Fruit fly (Drosophila melanogaster) whole organism, embryonic: ENCODE data around the gene CG17107.

Experiments
- CG10959 ChIP-seq: fragments of 200-800 bp; sonication (Bioruptor generic); IDR thresholded peaks from 2 replicates; pipeline ENCODE4 v1.3.6; 2022; ENCODE audit warnings: missing biosample characterization, missing genetic modification characterization
- CG11695 ChIP-seq: fragments of 200-800 bp; sonication (Bioruptor generic); IDR thresholded peaks from 3 replicates; pipeline ENCODE4 v1.3.6; 2022; ENCODE audit warnings: missing biosample characterization, missing genetic modification characterization
- CG12071 ChIP-seq: fragments of 200-800 bp; sonication (Bioruptor generic); optimal IDR thresholded peaks from 3 replicates; lab custom pipeline; 2018; ENCODE audit warnings: missing biosample characterization, mild to moderate bottlenecking, missing genetic modification characterization
- CG12104 ChIP-seq: fragments of 200-800 bp; sonication (Bioruptor generic); optimal IDR thresholded peaks from 3 replicates; lab custom pipeline; 2016; ENCODE audit warnings: missing biosample characterization, missing genetic modification characterization
- CG12236 ChIP-seq: fragments of 200-800 bp; sonication (Bioruptor generic); optimal IDR thresholded peaks from 2 replicates; lab custom pipeline; 2016; ENCODE audit warnings: missing biosample characterization, missing genetic modification characterization
- CG12744 ChIP-seq: fragments of 200-800 bp; sonication (Bioruptor generic); optimal IDR thresholded peaks from 2 replicates; lab custom pipeline; 2016; ENCODE audit warnings: missing biosample characterization, missing genetic modification characterization
- CG12769 ChIP-seq: fragments of 200-800 bp; sonication (Bioruptor generic); optimal IDR thresholded peaks from 2 replicates; lab custom pipeline; 2019; ENCODE audit warnings: missing biosample characterization, mild to moderate bottlenecking, missing genetic modification characterization, moderate library complexity
- CG14014 ChIP-seq: fragments of 200-800 bp; sonication (Bioruptor generic); IDR thresholded peaks from 2 replicates; pipeline ENCODE4 v1.3.6; 2022; ENCODE audit warnings: missing biosample characterization, missing genetic modification characterization
- CG17361 ChIP-seq: fragments of 200-800 bp; sonication (Bioruptor generic); IDR thresholded peaks from 3 replicates; pipeline ENCODE4 v1.3.6; 2022; ENCODE audit warnings: missing biosample characterization, missing genetic modification characterization
- CG1832 ChIP-seq: fragments of 200-800 bp; sonication (Bioruptor generic); optimal IDR thresholded peaks from 2 replicates; lab custom pipeline; 2017; ENCODE audit warnings: missing biosample characterization, mild to moderate bottlenecking, missing genetic modification characterization, inconsistent platforms
- CG2120 ChIP-seq: fragments of 200-800 bp; sonication (Bioruptor generic); optimal IDR thresholded peaks from 3 replicates; lab custom pipeline; 2016; ENCODE audit warnings: missing biosample characterization, missing genetic modification characterization
- CG2889 ChIP-seq: fragments of 200-800 bp; sonication (Bioruptor generic); IDR thresholded peaks from 3 replicates; pipeline ENCODE4 v1.3.6; 2022; ENCODE audit warnings: missing biosample characterization, missing genetic modification characterization
- CG34376 ChIP-seq: fragments of 200-800 bp; sonication (Bioruptor generic); optimal IDR thresholded peaks from 2 replicates; lab custom pipeline; 2018; ENCODE audit warnings: missing biosample characterization, mild to moderate bottlenecking, missing genetic modification characterization
- CG4328 ChIP-seq: fragments of 200-800 bp; sonication (Bioruptor generic); optimal IDR thresholded peaks from 3 replicates; lab custom pipeline; 2017; ENCODE audit warnings: missing biosample characterization, missing genetic modification reagents, missing genetic modification characterization
- CG6683 ChIP-seq: fragments of 200-800 bp; sonication (Bioruptor generic); optimal IDR thresholded peaks from 2 replicates; lab custom pipeline; 2017; ENCODE audit warnings: missing biosample characterization, mild to moderate bottlenecking, missing genetic modification characterization, missing genetic modification reagents
- CG7786 ChIP-seq: fragments of 200-800 bp; sonication (Bioruptor generic); optimal IDR thresholded peaks from 2 replicates; lab custom pipeline; 2016; ENCODE audit warnings: missing biosample characterization, missing genetic modification characterization
- CG7928 ChIP-seq: fragments of 200-800 bp; sonication (Bioruptor generic); optimal IDR thresholded peaks from 2 replicates; lab custom pipeline; 2017; ENCODE audit warnings: missing biosample characterization, mild to moderate bottlenecking, missing genetic modification characterization
- CG9609 ChIP-seq: fragments of 200-800 bp; sonication (Bioruptor generic); optimal IDR thresholded peaks from 3 replicates; lab custom pipeline; 2016; ENCODE audit warnings: missing biosample characterization, missing genetic modification characterization
- D ChIP-seq, 2 experiments: fragments of 200-800 bp in 1 of 2; fragments of >200 bp in 1 of 2; sonication (Bioruptor generic) in 1 of 2; optimal IDR thresholded peaks; 2 replicates in 1 of 2; 3 replicates in 1 of 2; lab custom pipeline; 2017; ENCODE audit warnings: mild to moderate bottlenecking in 1 of 2, missing biosample characterization in 1 of 2, missing genetic modification characterization in 1 of 2, missing genetic modification reagents in 1 of 2
- D19A ChIP-seq: fragments of 200-800 bp; optimal IDR thresholded peaks from 3 replicates; lab custom pipeline; 2019; ENCODE audit warnings: missing biosample characterization, mild to moderate bottlenecking, missing genetic modification characterization, moderate library complexity
- Dref ChIP-seq: fragments of 200-800 bp; sonication (Bioruptor generic); IDR thresholded peaks from 2 replicates; pipeline ENCODE4 v1.3.6; 2022; ENCODE audit warnings: missing biosample characterization, missing genetic modification characterization
- Ets65A ChIP-seq: fragments of 200-800 bp; sonication (Bioruptor generic); peaks from one replicate; lab custom pipeline; 2016; ENCODE audit warnings: missing biosample characterization, missing genetic modification characterization
- Ets97D ChIP-seq: fragments of 200-800 bp; sonication (Bioruptor generic); optimal IDR thresholded peaks from 3 replicates; lab custom pipeline; 2016; ENCODE audit warnings: missing biosample characterization, missing genetic modification characterization
- Hey ChIP-seq: fragments of 200-800 bp; sonication (Bioruptor generic); optimal IDR thresholded peaks from 3 replicates; lab custom pipeline; 2018; ENCODE audit warnings: missing biosample characterization, mild to moderate bottlenecking, missing genetic modification characterization
- Med ChIP-seq: fragments of 200-800 bp; sonication (Bioruptor generic); peaks from one replicate; lab custom pipeline; 2016; ENCODE audit warnings: missing biosample characterization, missing genetic modification characterization, mild to moderate bottlenecking, inconsistent platforms, moderate library complexity
- Nf-YA ChIP-seq: fragments of 200-800 bp; sonication (Bioruptor generic); IDR thresholded peaks from 2 replicates; pipeline ENCODE4 v1.3.6; 2022; ENCODE audit warnings: missing biosample characterization, missing genetic modification characterization
- Oli ChIP-seq: fragments of 200-800 bp; sonication (Bioruptor generic); optimal IDR thresholded peaks from 2 replicates; lab custom pipeline; 2018; ENCODE audit warnings: missing biosample characterization, mild to moderate bottlenecking, missing genetic modification characterization, moderate library complexity
- Rfx ChIP-seq: fragments of 200-800 bp; sonication (Bioruptor generic); IDR thresholded peaks from 2 replicates; pipeline ENCODE4 v1.3.6; 2022; ENCODE audit warnings: missing biosample characterization, missing genetic modification characterization
- Sry-β ChIP-seq: fragments of 200-800 bp; sonication (Bioruptor generic); optimal IDR thresholded peaks from 2 replicates; lab custom pipeline; 2018; ENCODE audit warnings: missing biosample characterization, mild to moderate bottlenecking, missing genetic modification characterization, moderate library complexity
- az2 ChIP-seq: fragments of 200-800 bp; sonication (Bioruptor generic); optimal IDR thresholded peaks from 3 replicates; lab custom pipeline; 2016; ENCODE audit warnings: missing biosample characterization, missing genetic modification characterization
- bcd ChIP-seq: fragments of 200-800 bp; sonication (Bioruptor generic); optimal IDR thresholded peaks from 2 replicates; lab custom pipeline; 2017; ENCODE audit warnings: missing biosample characterization, mild to moderate bottlenecking, missing genetic modification characterization
- cas ChIP-seq: fragments of 200-800 bp; sonication (Bioruptor generic); IDR thresholded peaks from 2 replicates; pipeline ENCODE4 v1.3.6; 2022; ENCODE audit warnings: missing biosample characterization, missing genetic modification characterization
- caup ChIP-seq: fragments of 200-800 bp; sonication (Bioruptor generic); optimal IDR thresholded peaks from 3 replicates; lab custom pipeline; 2017; ENCODE audit warnings: missing biosample characterization, mild to moderate bottlenecking, missing genetic modification characterization, moderate library complexity; ENCODE audit not compliant: severe bottlenecking
- crc ChIP-seq: fragments of 200-800 bp; sonication (Bioruptor generic); optimal IDR thresholded peaks from 2 replicates; lab custom pipeline; 2016; ENCODE audit warnings: missing biosample characterization, missing genetic modification characterization
- crol ChIP-seq: fragments of 200-800 bp; sonication (Bioruptor generic); IDR thresholded peaks from 2 replicates; pipeline ENCODE4 v1.3.6; 2022; ENCODE audit warnings: missing biosample characterization, missing genetic modification characterization
- esg ChIP-seq: fragments of 200-800 bp; sonication (Bioruptor generic); conservative IDR thresholded peaks from 2 replicates; pipeline ENCODE4 v1.3.6; 2022; ENCODE audit warnings: missing biosample characterization, missing genetic modification characterization
- fd64A ChIP-seq: fragments of 200-800 bp; sonication (Bioruptor generic); optimal IDR thresholded peaks from 3 replicates; lab custom pipeline; 2018; ENCODE audit warnings: missing biosample characterization, mild to moderate bottlenecking, missing genetic modification characterization
- gro ChIP-seq: fragments of 200-800 bp; sonication (Bioruptor generic); optimal IDR thresholded peaks from 2 replicates; lab custom pipeline; 2016; ENCODE audit warnings: missing biosample characterization, missing genetic modification characterization
- gt ChIP-seq: fragments of 200-800 bp; sonication (Bioruptor generic); IDR thresholded peaks from 2 replicates; pipeline ENCODE4 v1.3.6; 2022; ENCODE audit warnings: missing biosample characterization, missing genetic modification characterization
- kay ChIP-seq: fragments of 200-800 bp; sonication (Bioruptor generic); optimal IDR thresholded peaks from 2 replicates; lab custom pipeline; 2016; ENCODE audit warnings: missing biosample characterization, missing genetic modification characterization
- knrl ChIP-seq: fragments of 200-800 bp; sonication (Bioruptor generic); IDR thresholded peaks from 3 replicates; pipeline ENCODE4 v1.3.6; 2022; ENCODE audit warnings: missing biosample characterization, missing genetic modification characterization; ENCODE audit not compliant: partially characterized antibody
- lmd ChIP-seq: fragments of 200-800 bp; sonication (Bioruptor generic); IDR thresholded peaks from 2 replicates; pipeline ENCODE4 v1.3.6; 2022; ENCODE audit warnings: missing biosample characterization, missing genetic modification characterization
- nom ChIP-seq: fragments of 200-800 bp; sonication (Bioruptor generic); optimal IDR thresholded peaks from 2 replicates; lab custom pipeline; 2017; ENCODE audit warnings: missing biosample characterization, missing genetic modification characterization, mild to moderate bottlenecking, moderate library complexity, missing genetic modification reagents
- odd ChIP-seq: fragments of 200-800 bp; sonication (Bioruptor generic); optimal IDR thresholded peaks from 2 replicates; lab custom pipeline; 2017; ENCODE audit warnings: missing biosample characterization, mild to moderate bottlenecking, missing genetic modification characterization
- ranshi ChIP-seq: fragments of 200-800 bp; sonication (Bioruptor generic); IDR thresholded peaks from 2 replicates; pipeline ENCODE4 v1.3.6; 2022; ENCODE audit warnings: missing biosample characterization, missing genetic modification characterization
- rib ChIP-seq: fragments of 200-800 bp; sonication (Bioruptor generic); IDR thresholded peaks from 2 replicates; pipeline ENCODE4 v1.3.6; 2022; ENCODE audit warnings: missing biosample characterization, missing genetic modification characterization
- sens ChIP-seq: fragments of 200-800 bp; sonication (Bioruptor generic); peaks from one replicate; lab custom pipeline; 2016; ENCODE audit warnings: missing biosample characterization, missing genetic modification characterization
- sna ChIP-seq: fragments of 200-800 bp; sonication (Bioruptor generic); IDR thresholded peaks from 2 replicates; pipeline ENCODE4 v1.3.6; 2022; ENCODE audit warnings: missing biosample characterization, missing genetic modification characterization; ENCODE audit not compliant: partially characterized antibody
- ttk ChIP-seq: fragments of 200-800 bp; sonication (Bioruptor generic); IDR thresholded peaks from 2 replicates; pipeline ENCODE4 v2.1.2; 2022; ENCODE audit warnings: missing biosample characterization, missing genetic modification characterization
- vvl ChIP-seq: fragments of 200-800 bp; sonication (Bioruptor generic); IDR thresholded peaks from 2 replicates; pipeline ENCODE4 v1.3.6; 2022; ENCODE audit warnings: missing biosample characterization, missing genetic modification characterization
- wdn ChIP-seq: fragments of 200-800 bp; sonication (Bioruptor generic); IDR thresholded peaks from 2 replicates; pipeline ENCODE4 v1.3.6; 2022; ENCODE audit warnings: missing biosample characterization, missing genetic modification characterization

The CG17107 gene

dm6 chr2L:10703281-10703680 is 21.6 kb downstream of the CG17107 start, which contains the start of gene CG6415 (continued):
- TF ChIP-seq fd64A (GFP tag; lab: Kevin White, UChicago) = peak; percentile 34
- TF ChIP-seq CG2120 (GFP tag; lab: Kevin White, UChicago) = peak; percentile 86
- TF ChIP-seq CG11695 (GFP tag; lab: Robert Waterston, UW) = peak; percentile 81; the same call in 2 of the 3 replicates
- peak; percentile 87 for TF ChIP-seq CG34376 (GFP tag; lab: Kevin White, UChicago)
- peak; percentile 30 for TF ChIP-seq odd (GFP tag; lab: Kevin White, UChicago)
- TF ChIP-seq CG12769 (tag; lab: Kevin White, UChicago) = peak; percentile 78
- no peak for TF ChIP-seq D (optimal IDR thresholded peaks at IDR 0.05; lab: Kevin White, UChicago)
- peak; percentile 68 for TF ChIP-seq D (GFP tag; optimal IDR thresholded peaks at IDR 0.05; lab: Kevin White, UChicago)
- TF ChIP-seq Rfx (GFP tag; lab: Robert Waterston, UW) = peak; percentile 81
- TF ChIP-seq CG6683 (GFP tag; lab: Kevin White, UChicago) = no peak
- peak; percentile 78 for TF ChIP-seq bcd
- no peak for TF ChIP-seq CG7928
- TF ChIP-seq wdn (GFP tag; lab: Robert Waterston, UW) = peak; percentile 36; the same call in 1 of the 2 replicates
- TF ChIP-seq CG9609 = peak; percentile 66
- TF ChIP-seq CG10959 = peak; percentile 38; the same call in 1 of the 2 replicates
- peak; percentile 77 for TF ChIP-seq CG17361 (GFP tag; lab: Robert Waterston, UW)
- TF ChIP-seq CG2889 (GFP tag; lab: Robert Waterston, UW) = peak; percentile 50; the same call in 1 of the 3 replicates
- TF ChIP-seq sens (GFP tag; lab: Kevin White, UChicago) = peak; percentile 94
- TF ChIP-seq az2 (GFP tag; lab: Kevin White, UChicago) = peak; percentile 75
- TF ChIP-seq D19A (tag; lab: Kevin White, UChicago) = no peak
- TF ChIP-seq Ets97D (GFP tag; lab: Kevin White, UChicago) = peak; percentile 30
- no peak for TF ChIP-seq rib (GFP tag; lab: Robert Waterston, UW)
- TF ChIP-seq ranshi (GFP tag; lab: Robert Waterston, UW) = peak; percentile 64
- TF ChIP-seq CG12236 (GFP tag; lab: Kevin White, UChicago) = peak; percentile 32
- no peak for TF ChIP-seq gt (GFP tag; lab: Robert Waterston, UW)
- peak; percentile 71 for TF ChIP-seq CG7786 (GFP tag; lab: Kevin White, UChicago)
- TF ChIP-seq CG1832 (GFP tag; lab: Kevin White, UChicago) = no peak
- TF ChIP-seq Med (GFP tag; lab: Kevin White, UChicago) = peak; percentile 95
- no peak for TF ChIP-seq sna (GFP tag; lab: Robert Waterston, UW)
- peak; percentile 74 for TF ChIP-seq lmd (GFP tag; lab: Robert Waterston, UW)
- TF ChIP-seq Nf-YA = no peak
- peak; percentile 57 for TF ChIP-seq caup (GFP tag; lab: Kevin White, UChicago)
- peak; percentile 52 for TF ChIP-seq crc (GFP tag; lab: Kevin White, UChicago)
- peak; percentile 74 for TF ChIP-seq ttk
- TF ChIP-seq cas (GFP tag; lab: Robert Waterston, UW) = 0 out of 2 replicates have a peak, but pooled peaks have one; percentile 19
- no peak for TF ChIP-seq nom (GFP tag; lab: Kevin White, UChicago)
- peak; percentile 54 for TF ChIP-seq CG12104 (GFP tag; lab: Kevin White, UChicago)
- peak; percentile 46; the same call in 1 of the 2 replicates for TF ChIP-seq esg (GFP tag; lab: Robert Waterston, UW)
- TF ChIP-seq gro (GFP tag; lab: Kevin White, UChicago) = peak; percentile 47
- no peak for TF ChIP-seq Ets65A
- TF ChIP-seq kay (GFP tag; lab: Kevin White, UChicago) = peak; percentile 11
- peak; percentile 65 for TF ChIP-seq CG12071 (GFP tag; lab: Kevin White, UChicago)
- peak; percentile 80 for TF ChIP-seq CG14014 (GFP tag; lab: Robert Waterston, UW)
- 0 out of 2 replicates have a peak, but pooled peaks have one; percentile 21 for TF ChIP-seq crol (GFP tag; lab: Robert Waterston, UW)
- peak; percentile 59 for TF ChIP-seq CG4328 (GFP tag; lab: Kevin White, UChicago)
- TF ChIP-seq knrl (GFP tag; lab: Robert Waterston, UW) = no peak
- TF ChIP-seq Oli (tag; lab: Kevin White, UChicago) = peak; percentile 78
- no peak for TF ChIP-seq Sry-β (GFP tag; lab: Kevin White, UChicago)
- peak; percentile 12 for TF ChIP-seq CG12744
- peak; percentile 86 for TF ChIP-seq vvl
- TF ChIP-seq Hey = no peak
- no peak for TF ChIP-seq Dref (GFP tag; lab: Robert Waterston, UW)
